Fruit fly (Drosophila melanogaster) whole organism, embryonic: ENCODE results near the gene CG34300.
A peak's percentile ranks its signal among the peaks of the same experiment; 100 is the strongest.

Experiments used
- Antp ChIP-seq: fragments of 200-800 bp; sonication (Bioruptor generic); optimal IDR thresholded peaks from 3 replicates; lab custom pipeline; 2016; ENCODE audit warnings: missing biosample characterization, missing genetic modification characterization
- Atf3 ChIP-seq: fragments of 200-800 bp; sonication (Bioruptor generic); optimal IDR thresholded peaks from 3 replicates; lab custom pipeline; 2016; ENCODE audit warnings: missing biosample characterization, missing genetic modification characterization
- CG10462 ChIP-seq: fragments of 200-800 bp; sonication (Bioruptor generic); optimal IDR thresholded peaks from 2 replicates; lab custom pipeline; 2016; ENCODE audit warnings: missing biosample characterization, missing genetic modification characterization
- CG10959 ChIP-seq: fragments of 200-800 bp; sonication (Bioruptor generic); IDR thresholded peaks from 2 replicates; pipeline ENCODE4 v1.3.6; 2022; ENCODE audit warnings: missing biosample characterization, missing genetic modification characterization
- CG11247 ChIP-seq: fragments of 200-800 bp; sonication (Bioruptor generic); IDR thresholded peaks from 2 replicates; pipeline ENCODE4 v1.3.6; 2022; ENCODE audit warnings: missing biosample characterization, missing genetic modification characterization
- CG11695 ChIP-seq: fragments of 200-800 bp; sonication (Bioruptor generic); IDR thresholded peaks from 3 replicates; pipeline ENCODE4 v1.3.6; 2022; ENCODE audit warnings: missing biosample characterization, missing genetic modification characterization
- CG11696 ChIP-seq: fragments of 200-800 bp; sonication (Bioruptor generic); IDR thresholded peaks from 2 replicates; pipeline ENCODE4 v1.3.6; 2022; ENCODE audit warnings: missing biosample characterization, missing genetic modification characterization
- CG12155 ChIP-seq: fragments of 200-800 bp; sonication (Bioruptor generic); optimal IDR thresholded peaks from 3 replicates; lab custom pipeline; 2016; ENCODE audit warnings: missing biosample characterization, missing genetic modification characterization
- CG12219 ChIP-seq: fragments of 200-800 bp; sonication (Bioruptor generic); optimal IDR thresholded peaks from 3 replicates; lab custom pipeline; 2018; ENCODE audit warnings: missing biosample characterization, mild to moderate bottlenecking, missing genetic modification characterization
- CG13123 ChIP-seq: fragments of 200-800 bp; sonication (Bioruptor generic); optimal IDR thresholded peaks from 2 replicates; lab custom pipeline; 2016; ENCODE audit warnings: missing biosample characterization, missing genetic modification characterization
- CG13287 ChIP-seq: fragments of 200-800 bp; sonication (Bioruptor generic); IDR thresholded peaks from 2 replicates; pipeline ENCODE4 v1.3.6; 2022; ENCODE audit warnings: missing biosample characterization, missing genetic modification characterization; ENCODE audit not compliant: partially characterized antibody
- CG14441 ChIP-seq: fragments of 200-800 bp; sonication (Bioruptor generic); IDR thresholded peaks from 2 replicates; pipeline ENCODE4 v1.3.6; 2022; ENCODE audit warnings: missing biosample characterization, missing genetic modification characterization
- CG1529 ChIP-seq: fragments of 200-800 bp; sonication (Bioruptor generic); optimal IDR thresholded peaks from 3 replicates; lab custom pipeline; 2018; ENCODE audit warnings: missing biosample characterization, missing genetic modification characterization
- CG16779 ChIP-seq: fragments of 200-800 bp; sonication (Bioruptor generic); IDR thresholded peaks from 2 replicates; pipeline ENCODE4 v1.3.6; 2022; ENCODE audit warnings: missing biosample characterization, missing genetic modification characterization
- CG18262 ChIP-seq: fragments of 200-800 bp; optimal IDR thresholded peaks from 3 replicates; lab custom pipeline; 2019; ENCODE audit warnings: missing biosample characterization, mild to moderate bottlenecking, missing genetic modification characterization, moderate library complexity
- CG31441 ChIP-seq: fragments of 200-800 bp; sonication (Bioruptor generic); IDR thresholded peaks from 2 replicates; pipeline ENCODE4 v1.3.6; 2022; ENCODE audit warnings: missing biosample characterization, missing genetic modification characterization
- CG3847 ChIP-seq: fragments of 200-800 bp; sonication (Bioruptor generic); IDR thresholded peaks from 2 replicates; pipeline ENCODE4 v1.3.6; 2022; ENCODE audit warnings: missing biosample characterization, missing genetic modification characterization
- CG5245 ChIP-seq: fragments of 200-800 bp; sonication (Bioruptor generic); optimal IDR thresholded peaks from 3 replicates; lab custom pipeline; 2016; ENCODE audit warnings: missing biosample characterization, missing genetic modification characterization
- CG6854 ChIP-seq: fragments of 200-800 bp; sonication (Bioruptor generic); optimal IDR thresholded peaks from 3 replicates; lab custom pipeline; 2017; ENCODE audit warnings: missing biosample characterization, mild to moderate bottlenecking, missing genetic modification characterization
- CG7271 ChIP-seq: fragments of 200-800 bp; sonication (Bioruptor generic); optimal IDR thresholded peaks from 2 replicates; lab custom pipeline; 2018; ENCODE audit warnings: missing biosample characterization, mild to moderate bottlenecking, missing genetic modification characterization, moderate library complexity
- CHES-1-like ChIP-seq: fragments of 200-800 bp; sonication (Bioruptor generic); optimal IDR thresholded peaks from 2 replicates; lab custom pipeline; 2016; ENCODE audit warnings: missing biosample characterization, missing genetic modification characterization
- Dbx ChIP-seq: fragments of 200-800 bp; sonication (Bioruptor generic); IDR thresholded peaks from 3 replicates; pipeline ENCODE4 v1.3.6; 2022; ENCODE audit warnings: missing biosample characterization, missing genetic modification characterization
- Dp ChIP-seq: fragments of 200-800 bp; sonication (Bioruptor generic); optimal IDR thresholded peaks from 2 replicates; lab custom pipeline; 2018; ENCODE audit warnings: missing biosample characterization, mild to moderate bottlenecking, missing genetic modification characterization, moderate library complexity
- Ets65A ChIP-seq: fragments of 200-800 bp; sonication (Bioruptor generic); peaks from one replicate; lab custom pipeline; 2016; ENCODE audit warnings: missing biosample characterization, missing genetic modification characterization
- GATAe ChIP-seq: fragments of 200-800 bp; sonication (Bioruptor generic); conservative IDR thresholded peaks from 2 replicates; pipeline ENCODE4 v1.3.6; 2022; ENCODE audit warnings: missing biosample characterization, missing genetic modification characterization
- MTF-1 ChIP-seq: fragments of 200-800 bp; sonication (Bioruptor generic); optimal IDR thresholded peaks from 2 replicates; lab custom pipeline; 2018; ENCODE audit warnings: missing biosample characterization, mild to moderate bottlenecking, missing genetic modification characterization, borderline replicate concordance
- Mad ChIP-seq: fragments of 200-800 bp; sonication (Bioruptor generic); optimal IDR thresholded peaks from 2 replicates; lab custom pipeline; 2016; ENCODE audit warnings: missing biosample characterization, missing genetic modification characterization
- Oli ChIP-seq: fragments of 200-800 bp; sonication (Bioruptor generic); optimal IDR thresholded peaks from 2 replicates; lab custom pipeline; 2018; ENCODE audit warnings: missing biosample characterization, mild to moderate bottlenecking, missing genetic modification characterization, moderate library complexity
- Sin3A ChIP-seq: fragments of >200 bp; optimal IDR thresholded peaks from 2 replicates; lab custom pipeline; 2018
- Sox100B ChIP-seq: fragments of 200-800 bp; sonication (Bioruptor generic); optimal IDR thresholded peaks from 3 replicates; lab custom pipeline; 2018; ENCODE audit warnings: missing biosample characterization, mild to moderate bottlenecking, missing genetic modification characterization
- Ssrp ChIP-seq: fragments of 200-800 bp; sonication (Bioruptor generic); optimal IDR thresholded peaks from 2 replicates; lab custom pipeline; 2018; ENCODE audit warnings: missing biosample characterization, mild to moderate bottlenecking, missing genetic modification characterization, moderate library complexity
- ab ChIP-seq: fragments of 200-800 bp; sonication (Bioruptor generic); optimal IDR thresholded peaks from 2 replicates; lab custom pipeline; 2016; ENCODE audit warnings: missing biosample characterization, missing genetic modification characterization
- abd-A ChIP-seq: fragments of 200-800 bp; sonication (Bioruptor generic); optimal IDR thresholded peaks from 3 replicates; lab custom pipeline; 2019; ENCODE audit warnings: missing biosample characterization, mild to moderate bottlenecking, missing genetic modification characterization, moderate library complexity
- bcd ChIP-seq: fragments of 200-800 bp; sonication (Bioruptor generic); optimal IDR thresholded peaks from 2 replicates; lab custom pipeline; 2017; ENCODE audit warnings: missing biosample characterization, mild to moderate bottlenecking, missing genetic modification characterization
- br ChIP-seq: fragments of >200 bp; optimal IDR thresholded peaks from 2 replicates; lab custom pipeline; 2017
- cg ChIP-seq: fragments of 200-800 bp; sonication (Bioruptor generic); optimal IDR thresholded peaks from 3 replicates; lab custom pipeline; 2019; ENCODE audit warnings: missing biosample characterization, mild to moderate bottlenecking, missing genetic modification characterization, moderate library complexity
- chm ChIP-seq: fragments of 200-800 bp; sonication (Bioruptor generic); IDR thresholded peaks from 2 replicates; pipeline ENCODE4 v1.3.6; 2022; ENCODE audit warnings: missing biosample characterization, missing genetic modification characterization
- ewg ChIP-seq: fragments of 200-800 bp; sonication (Bioruptor generic); optimal IDR thresholded peaks from 3 replicates; lab custom pipeline; 2017; ENCODE audit warnings: mild to moderate bottlenecking, missing biosample characterization, missing genetic modification reagents, missing genetic modification characterization
- eyg ChIP-seq: fragments of 200-800 bp; sonication (Bioruptor generic); optimal IDR thresholded peaks from 3 replicates; lab custom pipeline; 2016; ENCODE audit warnings: missing biosample characterization, missing genetic modification characterization
- gro ChIP-seq: fragments of 200-800 bp; sonication (Bioruptor generic); optimal IDR thresholded peaks from 2 replicates; lab custom pipeline; 2016; ENCODE audit warnings: missing biosample characterization, missing genetic modification characterization
- ham ChIP-seq: fragments of 200-800 bp; sonication (Bioruptor generic); IDR thresholded peaks from 2 replicates; pipeline ENCODE4 v1.3.6; 2022; ENCODE audit warnings: missing biosample characterization, missing genetic modification characterization
- hth ChIP-seq: fragments of >200 bp; optimal IDR thresholded peaks from 2 replicates; lab custom pipeline; 2017; ENCODE audit warnings: inconsistent platforms
- jumu ChIP-seq: fragments of 200-800 bp; sonication (Bioruptor generic); optimal IDR thresholded peaks from 3 replicates; lab custom pipeline; 2016; ENCODE audit warnings: missing biosample characterization, missing genetic modification characterization
- oc ChIP-seq: fragments of 200-800 bp; sonication (Bioruptor generic); optimal IDR thresholded peaks from 2 replicates; lab custom pipeline; 2018; ENCODE audit warnings: missing biosample characterization, mild to moderate bottlenecking, missing genetic modification characterization, moderate library complexity
- pan ChIP-seq, 4 experiments: fragments of >200 bp in 3 of 4; fragments of 200-800 bp in 1 of 4; sonication (Bioruptor generic) in 1 of 4; optimal IDR thresholded peaks in 3 of 4; IDR thresholded peaks in 1 of 4; 2 replicates each; pipeline versions ENCODE4 v1.3.6 to Lab custom; 2017 to 2022; ENCODE audit warnings: missing biosample characterization in 2 of 4, missing genetic modification characterization in 2 of 4, mixed read lengths in 1 of 4
- prd ChIP-seq, 3 experiments: fragments of >200 bp in 2 of 3; fragments of 200-800 bp in 1 of 3; sonication (Bioruptor generic) in 1 of 3; optimal IDR thresholded peaks in 2 of 3; IDR thresholded peaks in 1 of 3; 2 replicates in 2 of 3; 3 replicates in 1 of 3; pipeline versions ENCODE4 v1.3.6 to Lab custom; 2017 to 2022; ENCODE audit warnings: missing biosample characterization in 1 of 3, missing genetic modification characterization in 1 of 3
- ro ChIP-seq: fragments of 200-800 bp; sonication (Bioruptor generic); IDR thresholded peaks from 2 replicates; pipeline ENCODE4 v1.3.6; 2022; ENCODE audit warnings: missing biosample characterization, missing genetic modification characterization
- slou ChIP-seq: fragments of 200-800 bp; sonication (Bioruptor generic); optimal IDR thresholded peaks from 3 replicates; lab custom pipeline; 2016; ENCODE audit warnings: missing biosample characterization, missing genetic modification characterization
- slp2 ChIP-seq: fragments of 200-800 bp; sonication (Bioruptor generic); optimal IDR thresholded peaks from 2 replicates; lab custom pipeline; 2016; ENCODE audit warnings: missing biosample characterization, missing genetic modification characterization
- trem ChIP-seq: fragments of 200-800 bp; optimal IDR thresholded peaks from 3 replicates; lab custom pipeline; 2019; ENCODE audit warnings: missing biosample characterization, mild to moderate bottlenecking, missing genetic modification characterization, moderate library complexity
- ttk ChIP-seq: fragments of 200-800 bp; sonication (Bioruptor generic); IDR thresholded peaks from 2 replicates; pipeline ENCODE4 v2.1.2; 2022; ENCODE audit warnings: missing biosample characterization, missing genetic modification characterization
- wor ChIP-seq: fragments of 200-800 bp; sonication (Bioruptor generic); IDR thresholded peaks from 2 replicates; pipeline ENCODE4 v1.3.6; 2022; ENCODE audit warnings: missing biosample characterization, missing genetic modification characterization

The CG34300 gene

dm6 chr3R:30296035-30296434 lies 10.4 kb downstream of the CG34300 start (continued):
- peak; percentile 63; the same call in 1 of the 2 replicates for TF ChIP-seq ro
- TF ChIP-seq CG12219 (GFP tag; lab: Kevin White, UChicago), result peak; percentile 72
- TF ChIP-seq abd-A (tag; lab: Kevin White, UChicago), result no peak
- peak; percentile 57 for TF ChIP-seq MTF-1
- peak; percentile 16 for TF ChIP-seq jumu (GFP tag; lab: Kevin White, UChicago)
- peak; percentile 82 for TF ChIP-seq CG31441 (GFP tag; lab: Robert Waterston, UW)
- peak; percentile 70 for TF ChIP-seq CG11696 (GFP tag; lab: Robert Waterston, UW)
- TF ChIP-seq eyg (GFP tag; lab: Kevin White, UChicago), result no peak
- peak; percentile 87 for TF ChIP-seq Ets65A
- TF ChIP-seq prd (optimal IDR thresholded peaks at IDR 0.05; lab: Kevin White, UChicago), result no peak
- peak; percentile 95 for TF ChIP-seq prd (GFP tag; IDR thresholded peaks at IDR 0.05; lab: Robert Waterston, UW)
- TF ChIP-seq CG11247, result peak; percentile 77
- TF ChIP-seq gro (GFP tag; lab: Kevin White, UChicago), result peak; percentile 1
- TF ChIP-seq Sin3A, result no peak
- peak; percentile 76 for TF ChIP-seq Ssrp (tag; lab: Kevin White, UChicago)
- peak; percentile 66 for TF ChIP-seq ewg (GFP tag; lab: Kevin White, UChicago)
- TF ChIP-seq CG6854 (GFP tag; lab: Kevin White, UChicago), result peak; percentile 7
- TF ChIP-seq chm (GFP tag; lab: Robert Waterston, UW), result no peak; the same call in 1 of the 2 replicates
- TF ChIP-seq ham (GFP tag; lab: Robert Waterston, UW), result no peak; the same call in 1 of the 2 replicates
- TF ChIP-seq CG12155 (GFP tag; lab: Kevin White, UChicago), result peak; percentile 58
- peak; percentile 51 for TF ChIP-seq CG7271 (tag; lab: Kevin White, UChicago)
- TF ChIP-seq CG11695, result peak; percentile 82
- no peak for TF ChIP-seq CG13287 (GFP tag; lab: Robert Waterston, UW)
- TF ChIP-seq Antp (GFP tag; lab: Kevin White, UChicago), result peak; percentile 19
- peak; percentile 65; the same call in 1 of the 2 replicates for TF ChIP-seq wor (GFP tag; lab: Robert Waterston, UW)
- TF ChIP-seq CG3847, result peak; percentile 73
- peak; percentile 58 for TF ChIP-seq oc
- peak; percentile 82 for TF ChIP-seq ttk (GFP tag; lab: Robert Waterston, UW)
- no peak for TF ChIP-seq CHES-1-like (GFP tag; lab: Kevin White, UChicago)
- peak; percentile 66 for TF ChIP-seq Sox100B (GFP tag; lab: Kevin White, UChicago)
- peak; percentile 83 for TF ChIP-seq CG14441
- peak; percentile 48; the same call in 1 of the 2 replicates for TF ChIP-seq CG16779
- peak; percentile 57 for TF ChIP-seq trem
- peak; percentile 76 for TF ChIP-seq bcd
- peak; percentile 49 for TF ChIP-seq ab (GFP tag; lab: Kevin White, UChicago)
- peak; percentile 64 for TF ChIP-seq CG1529 (GFP tag; lab: Kevin White, UChicago)
- peak; percentile 87 for TF ChIP-seq Oli (tag; lab: Kevin White, UChicago)
- no peak for TF ChIP-seq GATAe (GFP tag; lab: Robert Waterston, UW)
- peak; percentile 56 for TF ChIP-seq CG10462 (GFP tag; lab: Kevin White, UChicago)
- TF ChIP-seq Mad (GFP tag; lab: Kevin White, UChicago), result peak; percentile 63
- TF ChIP-seq Dp (GFP tag; lab: Kevin White, UChicago), result no peak
- TF ChIP-seq slou (GFP tag; lab: Kevin White, UChicago), result no peak
- no peak for TF ChIP-seq hth (lab: Kevin White, UChicago)
- TF ChIP-seq br, result no peak
- TF ChIP-seq cg (GFP tag; lab: Kevin White, UChicago), result no peak
- peak; percentile 33 for TF ChIP-seq Atf3 (GFP tag; lab: Kevin White, UChicago)
- peak; percentile 78 for TF ChIP-seq CG10959
- TF ChIP-seq slp2 (GFP tag; lab: Kevin White, UChicago), result peak; percentile 30
- TF ChIP-seq CG18262, result peak; percentile 80
- no peak for TF ChIP-seq pan (optimal IDR thresholded peaks at IDR 0.05; lab: Kevin White, UChicago)
- peak in 1 of 2 experiments; percentile 91 for TF ChIP-seq pan (GFP tag; optimal IDR thresholded peaks at IDR 0.05 in 1 of 2, IDR thresholded peaks at IDR 0.05 in 1 of 2)
- peak; percentile 61; the same call in 1 of the 3 replicates for TF ChIP-seq Dbx (GFP tag; lab: Robert Waterston, UW)
- peak; percentile 72 for TF ChIP-seq CG5245 (GFP tag; lab: Kevin White, UChicago)
- peak; percentile 39 for TF ChIP-seq CG13123 (GFP tag; lab: Kevin White, UChicago)
